Worm (Caenorhabditis elegans) whole organism, young adult: ENCODE data around the gene ubq-2.

Experiments used
- B0035.1 ChIP-seq: sonication (generic microtip); optimal IDR thresholded peaks from 2 replicates; lab custom pipeline; 2016; ENCODE audit warnings: missing genetic modification characterization, mild to moderate bottlenecking, missing compliant biosample characterization, missing genotype, missing genetic modification reagents
- D2030.7 ChIP-seq: fragments of 200-800 bp; sonication (Bioruptor generic); IDR thresholded peaks from 2 replicates; pipeline ENCODE4 v1.3.6; 2022; ENCODE audit warnings: missing genetic modification reagents, missing genetic modification characterization, missing compliant biosample characterization
- F33H1.4 ChIP-seq: fragments of 200-800 bp; sonication (Bioruptor generic); IDR thresholded peaks from 2 replicates; pipeline ENCODE4 v1.3.6; 2022; ENCODE audit warnings: missing genetic modification reagents, missing genetic modification characterization, missing compliant biosample characterization
- F39B2.1 ChIP-seq: fragments of 200-800 bp; sonication (Bioruptor generic); IDR thresholded peaks from 2 replicates; pipeline ENCODE4 v1.3.6; 2022; ENCODE audit warnings: missing genetic modification reagents, missing genetic modification characterization, missing compliant biosample characterization
- F57A8.1 ChIP-seq: fragments of 200-800 bp; sonication (Bioruptor generic); optimal IDR thresholded peaks from 2 replicates; lab custom pipeline; 2018; ENCODE audit warnings: mild to moderate bottlenecking, missing genetic modification characterization, moderate library complexity, missing compliant biosample characterization
- T26A5.8 ChIP-seq: sonication (generic microtip); optimal IDR thresholded peaks from 2 replicates; lab custom pipeline; 2016; ENCODE audit warnings: missing genetic modification characterization, missing compliant biosample characterization
- Y53F4B.3 ChIP-seq: fragments of 200-800 bp; sonication (Bioruptor generic); IDR thresholded peaks from 2 replicates; pipeline ENCODE4 v1.3.6; 2022; ENCODE audit warnings: missing genetic modification reagents, missing genetic modification characterization, missing compliant biosample characterization
- Y56A3A.18 ChIP-seq: fragments of 200-800 bp; sonication (Bioruptor generic); IDR thresholded peaks from 2 replicates; pipeline ENCODE4 v1.3.6; 2022; ENCODE audit warnings: missing genetic modification reagents, missing genetic modification characterization, missing compliant biosample characterization
- Y79H2A.3 ChIP-seq: fragments of 200-800 bp; sonication (Bioruptor generic); conservative IDR thresholded peaks from 2 replicates; pipeline ENCODE4 v1.3.6; 2022; ENCODE audit warnings: missing genetic modification reagents, missing genetic modification characterization, missing compliant biosample characterization
- ama-1 ChIP-seq, 3 experiments: fragments of 150-350 bp in 1 of 3; sonication (generic microtip) in 2 of 3; optimal IDR thresholded peaks; 2 replicates each; lab custom pipeline; 2014 to 2018; ENCODE audit warnings: missing biosample characterization in 2 of 3, missing genetic modification characterization in 2 of 3, missing genetic modification reagents in 2 of 3
- aptf-2 ChIP-seq: fragments of 200-800 bp; sonication (Bioruptor generic); conservative IDR thresholded peaks from 2 replicates; pipeline ENCODE4 v1.3.6; 2022; ENCODE audit warnings: missing genetic modification reagents, missing genetic modification characterization, missing compliant biosample characterization
- athp-1 ChIP-seq: sonication (generic microtip); optimal IDR thresholded peaks from 2 replicates; lab custom pipeline; 2017; ENCODE audit warnings: mild to moderate bottlenecking, missing genetic modification characterization, missing compliant biosample characterization
- cebp-1 ChIP-seq, 2 experiments: fragments of 200-800 bp in 1 of 2; sonication (Bioruptor generic) in 1 of 2; sonication (generic microtip) in 1 of 2; IDR thresholded peaks in 1 of 2; optimal IDR thresholded peaks in 1 of 2; 2 replicates each; pipeline versions ENCODE4 v1.3.6 to Lab custom; 2017 to 2022; ENCODE audit warnings: missing compliant biosample characterization in 2 of 2, missing genetic modification characterization in 2 of 2, mild to moderate bottlenecking in 1 of 2, missing genetic modification reagents in 1 of 2, moderate library complexity in 1 of 2
- ceh-40 ChIP-seq: fragments of 200-800 bp; sonication (Bioruptor generic); IDR thresholded peaks from 2 replicates; pipeline ENCODE4 v1.3.6; 2022; ENCODE audit warnings: missing genetic modification characterization, missing compliant biosample characterization
- gei-17 ChIP-seq: fragments of 200-800 bp; sonication (Bioruptor generic); optimal IDR thresholded peaks from 2 replicates; lab custom pipeline; 2018; ENCODE audit warnings: mild to moderate bottlenecking, missing genetic modification characterization, missing compliant biosample characterization
- hmg-1.2 ChIP-seq: fragments of 200-800 bp; sonication (Bioruptor generic); IDR thresholded peaks from 2 replicates; pipeline ENCODE4 v1.3.6; 2022; ENCODE audit warnings: missing genetic modification reagents, missing genetic modification characterization, missing compliant biosample characterization
- hrde-1 ChIP-seq: sonication (generic microtip); optimal IDR thresholded peaks from 2 replicates; lab custom pipeline; 2016; ENCODE audit warnings: missing genetic modification characterization, mild to moderate bottlenecking, missing compliant biosample characterization, moderate library complexity, missing genotype, missing genetic modification reagents, borderline replicate concordance
- let-607 ChIP-seq, 2 experiments: fragments of 200-800 bp in 1 of 2; sonication (Bioruptor generic) in 1 of 2; sonication (generic microtip) in 1 of 2; optimal IDR thresholded peaks; 2 replicates each; lab custom pipeline; 2016 to 2018; ENCODE audit warnings: mild to moderate bottlenecking in 2 of 2, missing compliant biosample characterization in 2 of 2, missing genetic modification characterization in 2 of 2, moderate library complexity in 2 of 2, missing genotype in 1 of 2
- lin-26 ChIP-seq: fragments of 200-800 bp; sonication (Bioruptor generic); IDR thresholded peaks from 2 replicates; pipeline ENCODE4 v1.3.6; 2022; ENCODE audit warnings: missing genetic modification reagents, missing genetic modification characterization, missing compliant biosample characterization
- lsl-1 ChIP-seq: fragments of 200-800 bp; sonication (Bioruptor generic); optimal IDR thresholded peaks from 2 replicates; lab custom pipeline; 2018; ENCODE audit warnings: mild to moderate bottlenecking, missing genetic modification characterization, moderate library complexity, missing compliant biosample characterization
- madf-3 ChIP-seq: fragments of 200-800 bp; sonication (Bioruptor generic); IDR thresholded peaks from 2 replicates; pipeline ENCODE4 v1.3.6; 2022; ENCODE audit warnings: missing genetic modification reagents, missing genetic modification characterization, missing compliant biosample characterization
- madf-6 ChIP-seq: fragments of 200-800 bp; sonication (Bioruptor generic); IDR thresholded peaks from 2 replicates; pipeline ENCODE4 v1.3.6; 2022; ENCODE audit warnings: missing genetic modification reagents, missing genetic modification characterization, missing compliant biosample characterization
- madf-8 ChIP-seq: fragments of 200-800 bp; sonication (Bioruptor generic); conservative IDR thresholded peaks from 2 replicates; pipeline ENCODE4 v1.3.6; 2022; ENCODE audit warnings: missing genetic modification reagents, missing genetic modification characterization, missing compliant biosample characterization
- mel-28 ChIP-seq: sonication (generic microtip); optimal IDR thresholded peaks from 2 replicates; lab custom pipeline; 2016; ENCODE audit warnings: borderline replicate concordance, mild to moderate bottlenecking, missing genetic modification characterization, missing compliant biosample characterization
- nfya-1 ChIP-seq: sonication (generic microtip); optimal IDR thresholded peaks from 2 replicates; lab custom pipeline; 2017; ENCODE audit warnings: antibody characterized with exemption, missing compliant biosample characterization, missing genetic modification characterization, borderline replicate concordance; ENCODE audit not compliant: insufficient read depth
- nhr-80 ChIP-seq: sonication (generic microtip); optimal IDR thresholded peaks from 2 replicates; lab custom pipeline; 2016; ENCODE audit warnings: missing genetic modification characterization, missing compliant biosample characterization
- rcor-1 ChIP-seq: fragments of 200-800 bp; sonication (Bioruptor generic); IDR thresholded peaks from 2 replicates; pipeline ENCODE4 v1.3.6; 2022; ENCODE audit warnings: missing genetic modification reagents, missing genetic modification characterization, missing compliant biosample characterization
- rec-8 ChIP-seq, 2 experiments: sonication (generic microtip); optimal IDR thresholded peaks; 2 replicates each; lab custom pipeline; 2016; ENCODE audit warnings: mild to moderate bottlenecking in 2 of 2, missing genetic modification characterization in 2 of 2, missing genetic modification reagents in 2 of 2, missing genotype in 2 of 2, missing biosample characterization in 1 of 2, missing compliant biosample characterization in 1 of 2, moderate library complexity in 1 of 2
- snpc-1.1 ChIP-seq: sonication (generic microtip); optimal IDR thresholded peaks from 2 replicates; lab custom pipeline; 2017; ENCODE audit warnings: missing genetic modification characterization, mild to moderate bottlenecking, missing compliant biosample characterization, antibody characterized with exemption, moderate library complexity, missing genotype, missing genetic modification reagents; ENCODE audit not compliant: insufficient read depth
- somi-1 ChIP-seq: fragments of 200-800 bp; sonication (Bioruptor generic); optimal IDR thresholded peaks from 2 replicates; lab custom pipeline; 2018; ENCODE audit warnings: mild to moderate bottlenecking, missing genetic modification characterization, missing compliant biosample characterization
- xnd-1 ChIP-seq: sonication (generic microtip); optimal IDR thresholded peaks from 2 replicates; lab custom pipeline; 2016; ENCODE audit warnings: missing genotype, missing genetic modification reagents, missing genetic modification characterization, missing compliant biosample characterization
- zfh-2 ChIP-seq: fragments of 200-800 bp; sonication (Bioruptor generic); conservative IDR thresholded peaks from 2 replicates; pipeline ENCODE4 v1.3.6; 2022; ENCODE audit warnings: missing genetic modification reagents, missing genetic modification characterization, missing compliant biosample characterization

Gene ubq-2

DNA sequence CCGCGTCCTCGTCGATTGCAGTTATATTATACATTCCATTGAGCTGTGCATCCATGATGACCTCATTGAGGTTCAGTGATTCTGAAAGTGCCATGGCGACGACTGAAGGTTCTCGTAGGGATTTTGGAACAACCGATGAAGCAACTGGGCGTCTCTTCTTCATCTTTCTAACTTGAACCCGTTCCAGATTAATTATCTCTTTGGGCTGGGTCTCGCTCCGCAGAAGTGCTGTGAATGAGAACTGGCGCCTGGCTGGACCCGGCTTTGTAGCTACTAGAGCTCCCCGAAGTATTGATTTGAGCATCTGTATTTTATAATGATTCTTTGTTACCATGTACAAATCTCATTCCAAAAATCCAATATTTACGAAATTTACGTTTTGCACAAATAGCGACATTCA is 764 bp downstream of the ubq-2 start, which contains the start of gene ZK1010.2 (continued):
- TF ChIP-seq cebp-1 (GFP tag; IDR thresholded peaks at IDR 0.05; lab: Robert Waterston, UW) = no peak
- peak; percentile 5 for TF ChIP-seq cebp-1 (tag; optimal IDR thresholded peaks at IDR 0.05; lab: Kevin White, UChicago)
- no peak for TF ChIP-seq Y79H2A.3
- TF ChIP-seq madf-3 (GFP tag; lab: Robert Waterston, UW) = peak; percentile 71; the same call in 1 of the 2 replicates
- TF ChIP-seq, all 124 proteins: peak for 29

DNA sequence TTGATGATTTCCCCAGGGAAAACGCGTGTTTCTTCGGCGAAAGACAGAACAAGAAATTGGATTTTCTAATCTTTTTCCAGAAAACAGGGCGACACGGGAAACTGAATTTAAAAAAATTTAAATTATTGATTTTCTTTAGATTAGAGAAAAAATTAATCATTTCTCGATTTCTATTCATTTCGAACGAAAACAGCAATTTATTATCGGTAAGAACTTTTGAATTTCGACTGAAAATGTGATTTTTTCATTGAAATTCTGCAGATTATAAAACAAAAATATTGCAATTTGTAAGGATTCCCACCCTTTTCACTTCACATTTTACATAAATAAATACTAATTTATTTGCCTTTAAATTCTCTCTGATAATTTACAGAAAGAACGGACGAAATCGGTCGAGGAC is 5.9 kb downstream of the ubq-2 start, which contains the start of gene bckd-1A:
Gene bckd-1A, minus strand, starts transcription at position 101 of the 400 bp plus-strand sequence.
- TF ChIP-seq ama-1 (optimal IDR thresholded peaks at IDR 0.05; lab: Kevin White, UChicago) (no peak), ama-1 (GFP tag; optimal IDR thresholded peaks at IDR 0.05; lab: Kevin White, UChicago) (no peak), rcor-1 (GFP tag; lab: Robert Waterston, UW) (no peak), gei-17 (GFP tag; lab: Kevin White, UChicago) (no peak), aptf-2 (GFP tag; lab: Robert Waterston, UW) (no peak), F57A8.1 (GFP tag; lab: Kevin White, UChicago) (no peak), ceh-40 (no peak), B0035.1 (tag; lab: Kevin White, UChicago) (no peak), lin-26 (no peak), nfya-1 (tag; lab: Kevin White, UChicago) (no peak)

DNA sequence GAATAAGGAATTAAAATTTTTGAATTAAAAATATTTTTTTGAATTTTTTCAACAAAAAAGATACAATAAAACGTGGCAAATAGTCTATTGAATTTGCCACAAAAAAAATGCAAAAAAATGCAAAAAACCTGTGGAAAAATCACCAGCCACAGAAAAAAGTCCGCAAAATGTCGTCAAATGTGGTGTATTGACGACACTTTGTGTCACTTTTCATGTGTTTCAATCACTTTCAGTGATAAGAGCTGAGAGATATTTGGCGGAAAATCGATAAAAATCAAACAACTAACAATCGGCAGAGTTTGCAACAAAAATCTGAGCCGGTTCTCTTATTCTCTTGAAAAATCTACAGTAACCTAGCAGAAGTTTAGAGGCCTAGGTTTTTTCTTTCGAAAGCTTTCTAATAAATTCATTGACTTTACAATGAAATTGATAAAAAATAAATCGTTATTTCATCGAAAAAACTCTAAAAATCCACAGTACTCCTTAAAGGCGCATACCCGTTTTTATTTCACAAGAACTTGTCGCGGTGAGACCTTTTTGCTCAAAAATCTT is 6.4 kb downstream of the ubq-2 start:
- TF ChIP-seq xnd-1 (tag; lab: Kevin White, UChicago) (no peak), T26A5.8 (no peak), Y53F4B.3 (GFP tag; lab: Robert Waterston, UW) (no peak), madf-6 (GFP tag; lab: Robert Waterston, UW) (peak; percentile 47), lsl-1 (GFP tag; lab: Kevin White, UChicago) (peak; percentile 66), let-607 (tag; optimal IDR thresholded peaks at IDR 0.05; lab: Kevin White, UChicago) (peak in 1 of 2 experiments; percentile 15), rec-8 (tag; optimal IDR thresholded peaks at IDR 0.05; lab: Kevin White, UChicago) (no peak), madf-8 (GFP tag; lab: Robert Waterston, UW) (peak; percentile 44), F39B2.1 (GFP tag; lab: Robert Waterston, UW) (no peak)

DNA sequence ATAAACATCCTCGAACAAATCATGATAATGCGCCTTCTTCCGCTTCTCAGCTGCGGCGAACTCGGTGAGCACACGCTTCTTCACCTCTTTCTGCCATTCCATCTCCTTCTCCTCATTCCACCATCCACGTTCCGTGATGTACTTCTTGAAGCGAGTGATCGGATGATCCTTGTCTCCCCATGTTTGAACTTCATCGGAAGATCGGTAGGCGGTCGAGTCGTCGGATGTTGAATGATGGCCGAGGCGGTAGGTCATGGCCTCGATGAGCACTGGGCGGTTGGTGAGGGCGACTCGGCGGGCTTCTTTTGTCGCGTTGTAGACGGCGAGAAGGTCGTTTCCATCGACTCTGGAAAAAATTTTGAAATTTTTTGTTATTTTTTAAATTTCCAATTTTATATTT is 10.0 kb downstream of the ubq-2 start:
- TF ChIP-seq zfh-2 (peak; percentile 62), somi-1 (GFP tag; lab: Kevin White, UChicago) (no peak)

DNA sequence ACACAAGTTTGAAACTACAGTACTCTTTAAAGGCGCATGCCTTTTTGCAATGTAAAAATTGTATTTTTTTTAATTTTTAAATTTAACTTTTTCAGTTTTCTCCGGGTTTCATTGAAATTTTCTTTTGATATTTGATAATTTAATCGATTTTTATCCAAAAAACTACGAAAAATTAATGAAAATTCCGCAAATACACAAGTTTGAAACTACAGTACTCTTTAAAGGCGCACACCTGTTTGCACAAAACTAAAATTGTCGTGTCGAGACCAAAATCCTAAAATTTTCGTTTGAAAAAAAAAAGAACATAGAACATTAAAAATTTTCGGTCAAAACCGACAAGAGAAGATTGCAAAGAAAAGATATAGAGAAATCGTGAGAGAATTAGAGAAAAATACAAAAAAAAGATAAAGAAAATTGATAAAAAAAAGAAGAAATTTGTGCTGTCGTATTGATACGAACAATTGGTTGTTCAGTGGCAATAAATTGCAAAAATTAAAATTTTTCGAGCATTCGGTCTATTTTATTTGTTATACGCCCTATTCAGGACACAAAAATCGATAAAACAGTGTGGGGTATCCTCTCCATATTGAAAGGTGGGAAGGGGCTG is 10.8 kb downstream of the ubq-2 start:
- peak; percentile 63 for TF ChIP-seq nhr-80 (tag; lab: Kevin White, UChicago)
- peak; percentile 44; the same call in 1 of the 2 replicates for TF ChIP-seq hmg-1.2 (GFP tag; lab: Robert Waterston, UW)
- no peak for TF ChIP-seq hrde-1 (tag; lab: Kevin White, UChicago)
- peak; percentile 67; the same call in 1 of the 2 replicates for TF ChIP-seq madf-6 (GFP tag; lab: Robert Waterston, UW)
- TF ChIP-seq lsl-1 (GFP tag; lab: Kevin White, UChicago) = peak; percentile 93
- peak; percentile 58 for TF ChIP-seq madf-8 (GFP tag; lab: Robert Waterston, UW)
- TF ChIP-seq F57A8.1 (GFP tag; lab: Kevin White, UChicago) = no peak
- TF ChIP-seq Y56A3A.18 (GFP tag; lab: Robert Waterston, UW) = no peak
- TF ChIP-seq D2030.7 (GFP tag; lab: Robert Waterston, UW) = 0 out of 2 replicates have a peak, but pooled peaks have one; percentile 29
- TF ChIP-seq F33H1.4 (GFP tag; lab: Robert Waterston, UW) = peak; percentile 69
- TF ChIP-seq athp-1 (tag; lab: Kevin White, UChicago) = peak; percentile 2
- TF ChIP-seq xnd-1 (tag; lab: Kevin White, UChicago) = peak; percentile 80
- TF ChIP-seq snpc-1.1 (tag; lab: Kevin White, UChicago) = no peak
- no peak for TF ChIP-seq mel-28 (tag; lab: Kevin White, UChicago)
